Fruit fly (Drosophila melanogaster): ENCODE measurements around the gene CG17186.

The CG17186 gene

dm6 chr3R:19836687-19837086 is 40.6 kb downstream of the CG17186 start, which contains the start of gene bnl (continued):
- no peak for TF ChIP-seq D19B (GFP tag; optimal IDR thresholded peaks at IDR 0.05)
- TF ChIP-seq unpg (GFP tag; optimal IDR thresholded peaks at IDR 0.05) = peak; percentile 53
- peak; percentile 48 for TF ChIP-seq CG15269 (tag; optimal IDR thresholded peaks at IDR 0.05)
- TF ChIP-seq CG3847 (GFP tag; IDR thresholded peaks at IDR 0.05) = peak; percentile 28; the same call in 1 of the 2 replicates
- TF ChIP-seq CG8924 (tag; optimal IDR thresholded peaks at IDR 0.05) = peak; percentile 63

- no peak for TF ChIP-seq CkIIα-i1 (GFP tag; IDR thresholded peaks at IDR 0.05)
- no peak for TF ChIP-seq CG32767 (GFP tag; IDR thresholded peaks at IDR 0.05)
- no peak for TF ChIP-seq trem (tag; optimal IDR thresholded peaks at IDR 0.05)
- TF ChIP-seq fd64A (GFP tag; optimal IDR thresholded peaks at IDR 0.05) = no peak
- TF ChIP-seq CG3995 (GFP tag; optimal IDR thresholded peaks at IDR 0.05) = no peak
- TF ChIP-seq D19B (GFP tag; optimal IDR thresholded peaks at IDR 0.05) = no peak
- peak; percentile 12 for TF ChIP-seq Med (GFP tag)
- peak; percentile 85 for TF ChIP-seq CG15479 (GFP tag; optimal IDR thresholded peaks at IDR 0.05)
- TF ChIP-seq ato (GFP tag; IDR thresholded peaks at IDR 0.05; ENCODE audit: partially characterized antibody) = no peak
- TF ChIP-seq Atf-2 (GFP tag; optimal IDR thresholded peaks at IDR 0.05) = no peak
Observed at dm6 chr3R:19834982-19835381, 42.3 kb downstream of the CG17186 start.

dm6 chr3R:19833963-19834362 is 43.4 kb downstream of the CG17186 start:
- TF ChIP-seq CG9817 (tag; optimal IDR thresholded peaks at IDR 0.05) (no peak), sens (GFP tag) (peak; percentile 37), sd (tag; optimal IDR thresholded peaks at IDR 0.05) (peak; percentile 35), mirr (GFP tag; optimal IDR thresholded peaks at IDR 0.05) (peak; percentile 17), Myb (GFP tag; optimal IDR thresholded peaks at IDR 0.05) (no peak), CG1832 (GFP tag; optimal IDR thresholded peaks at IDR 0.05) (no peak), lab (GFP tag; optimal IDR thresholded peaks at IDR 0.05) (peak; percentile 52), exex (tag; optimal IDR thresholded peaks at IDR 0.05) (peak; percentile 63), CG3407 (GFP tag; optimal IDR thresholded peaks at IDR 0.05) (no peak), fd96Cb (tag; optimal IDR thresholded peaks at IDR 0.05) (no peak), her (GFP tag; optimal IDR thresholded peaks at IDR 0.05) (no peak), CG34376 (GFP tag; optimal IDR thresholded peaks at IDR 0.05) (peak; percentile 4), Pdp1 (GFP tag; optimal IDR thresholded peaks at IDR 0.05) (peak in 1 of 2 experiments; percentile 58), sug (tag; optimal IDR thresholded peaks at IDR 0.05) (peak; percentile 73), CG5180 (GFP tag; optimal IDR thresholded peaks at IDR 0.05) (no peak), pzg (GFP tag; optimal IDR thresholded peaks at IDR 0.05) (no peak), CG2199 (GFP tag; IDR thresholded peaks at IDR 0.05) (0 out of 3 replicates have a peak, but pooled peaks have one; percentile 26), HLH3B (GFP tag; IDR thresholded peaks at IDR 0.05) (no peak)

- TF ChIP-seq CG3281 (GFP tag; optimal IDR thresholded peaks at IDR 0.05) = no peak
- TF ChIP-seq Drgx (GFP tag; IDR thresholded peaks at IDR 0.05) = peak; percentile 73
- no peak for TF ChIP-seq gt (GFP tag; IDR thresholded peaks at IDR 0.05)
- TF ChIP-seq CG15514 (GFP tag; optimal IDR thresholded peaks at IDR 0.05) = no peak
Observed at dm6 chr3R:19833546-19833945, 43.8 kb downstream of the CG17186 start.

Measured in whole organism, embryonic.